Fruit fly (Drosophila melanogaster) whole organism, prepupa: ENCODE data around the gene tbc.

ENCODE experiments used
- Blimp-1 ChIP-seq: fragments of 200-800 bp; sonication (Bioruptor generic); optimal IDR thresholded peaks from 3 replicates; lab custom pipeline; 2017; ENCODE audit warnings: missing biosample characterization, missing genetic modification characterization, mild to moderate bottlenecking, moderate library complexity, missing genetic modification reagents
- CG10631 ChIP-seq: fragments of 200-800 bp; sonication (Bioruptor generic); optimal IDR thresholded peaks from 2 replicates; lab custom pipeline; 2016; ENCODE audit warnings: missing biosample characterization, missing genetic modification characterization
- CG10669 ChIP-seq: fragments of 200-800 bp; sonication (Bioruptor generic); optimal IDR thresholded peaks from 3 replicates; lab custom pipeline; 2018; ENCODE audit warnings: missing biosample characterization, mild to moderate bottlenecking, missing genetic modification characterization, moderate library complexity
- CG11294 ChIP-seq: fragments of 200-800 bp; sonication (Bioruptor generic); IDR thresholded peaks from 2 replicates; pipeline ENCODE4 v1.3.6; 2022; ENCODE audit warnings: missing biosample characterization, missing genetic modification characterization
- CG11762 ChIP-seq: fragments of 200-800 bp; sonication (Bioruptor generic); optimal IDR thresholded peaks from 3 replicates; lab custom pipeline; 2016; ENCODE audit warnings: missing biosample characterization, missing genetic modification characterization; ENCODE audit not compliant: insufficient read depth
- CG11902 ChIP-seq: fragments of 200-800 bp; sonication (Bioruptor generic); optimal IDR thresholded peaks from 3 replicates; lab custom pipeline; 2016; ENCODE audit warnings: missing biosample characterization, missing genetic modification characterization
- CG15336 ChIP-seq: fragments of 200-800 bp; sonication (Bioruptor generic); IDR thresholded peaks from 2 replicates; pipeline ENCODE4 v1.3.6; 2022; ENCODE audit warnings: missing biosample characterization, missing genetic modification characterization
- CG1621 ChIP-seq: fragments of 200-800 bp; sonication (Bioruptor generic); optimal IDR thresholded peaks from 3 replicates; lab custom pipeline; 2018; ENCODE audit warnings: missing biosample characterization, mild to moderate bottlenecking, missing genetic modification characterization
- CG3032 ChIP-seq: fragments of 200-800 bp; optimal IDR thresholded peaks from 2 replicates; lab custom pipeline; 2019; ENCODE audit warnings: missing biosample characterization, mild to moderate bottlenecking, missing genetic modification characterization, moderate library complexity
- CG31627 ChIP-seq: fragments of 200-800 bp; sonication (Bioruptor generic); optimal IDR thresholded peaks from 3 replicates; lab custom pipeline; 2016; ENCODE audit warnings: missing biosample characterization, missing genetic modification characterization
- CG32006 ChIP-seq: fragments of 200-800 bp; sonication (Bioruptor generic); optimal IDR thresholded peaks from 3 replicates; lab custom pipeline; 2017; ENCODE audit warnings: missing biosample characterization, mild to moderate bottlenecking, missing genetic modification characterization
- CG6276 ChIP-seq: fragments of 200-800 bp; sonication (Bioruptor generic); optimal IDR thresholded peaks from 2 replicates; lab custom pipeline; 2017; ENCODE audit warnings: missing biosample characterization, mild to moderate bottlenecking, missing genetic modification characterization
- CG6808 ChIP-seq: fragments of 200-800 bp; sonication (Bioruptor generic); optimal IDR thresholded peaks from 3 replicates; lab custom pipeline; 2017; ENCODE audit warnings: missing biosample characterization, missing genetic modification characterization, mild to moderate bottlenecking, moderate library complexity, missing genetic modification reagents
- CG7368 ChIP-seq: fragments of 200-800 bp; sonication (Bioruptor generic); optimal IDR thresholded peaks from 3 replicates; lab custom pipeline; 2016; ENCODE audit warnings: missing biosample characterization, missing genetic modification characterization
- CG8319 ChIP-seq: fragments of 200-800 bp; sonication (Bioruptor generic); optimal IDR thresholded peaks from 3 replicates; lab custom pipeline; 2016; ENCODE audit warnings: missing biosample characterization, missing genetic modification characterization
- CG8632 ChIP-seq: fragments of 200-800 bp; sonication (Bioruptor generic); optimal IDR thresholded peaks from 3 replicates; lab custom pipeline; 2016; ENCODE audit warnings: missing biosample characterization, missing genetic modification characterization
- CG9139 ChIP-seq: fragments of 200-800 bp; sonication (Bioruptor generic); optimal IDR thresholded peaks from 3 replicates; lab custom pipeline; 2017; ENCODE audit warnings: missing biosample characterization, mild to moderate bottlenecking, missing genetic modification characterization
- Eip75B ChIP-seq: fragments of 200-800 bp; sonication (Bioruptor generic); optimal IDR thresholded peaks from 3 replicates; lab custom pipeline; 2016; ENCODE audit warnings: missing biosample characterization, missing genetic modification characterization
- Eip78C ChIP-seq: fragments of 200-800 bp; sonication (Bioruptor generic); peaks from one replicate; lab custom pipeline; 2016; ENCODE audit warnings: missing biosample characterization, missing genetic modification characterization
- Ets96B ChIP-seq: fragments of 200-800 bp; optimal IDR thresholded peaks from 2 replicates; lab custom pipeline; 2019; ENCODE audit warnings: missing biosample characterization, mild to moderate bottlenecking, missing genetic modification characterization, moderate library complexity
- Gug ChIP-seq: fragments of 200-800 bp; sonication (Bioruptor generic); IDR thresholded peaks from 2 replicates; pipeline ENCODE4 v1.3.6; 2022; ENCODE audit warnings: missing biosample characterization, missing genetic modification characterization
- Hr38 ChIP-seq: sonication (Bioruptor generic); optimal IDR thresholded peaks from 2 replicates; lab custom pipeline; 2016; ENCODE audit warnings: missing biosample characterization, missing genetic modification characterization
- Hr39 ChIP-seq: fragments of 200-800 bp; sonication (Bioruptor generic); optimal IDR thresholded peaks from 2 replicates; lab custom pipeline; 2016; ENCODE audit warnings: missing biosample characterization, missing genetic modification characterization
- Hr4 ChIP-seq: fragments of 200-800 bp; sonication (Bioruptor generic); optimal IDR thresholded peaks from 3 replicates; lab custom pipeline; 2016; ENCODE audit warnings: missing biosample characterization, missing genetic modification characterization
- Lpt ChIP-seq: fragments of 200-800 bp; sonication (Bioruptor generic); optimal IDR thresholded peaks from 3 replicates; lab custom pipeline; 2016; ENCODE audit warnings: missing biosample characterization, missing genetic modification characterization
- Met ChIP-seq: fragments of 200-800 bp; sonication (Bioruptor generic); optimal IDR thresholded peaks from 3 replicates; lab custom pipeline; 2016; ENCODE audit warnings: missing biosample characterization, missing genetic modification characterization
- OdsH ChIP-seq: fragments of 200-800 bp; sonication (Bioruptor generic); optimal IDR thresholded peaks from 3 replicates; lab custom pipeline; 2016; ENCODE audit warnings: missing biosample characterization, missing genetic modification characterization
- Sox102F ChIP-seq: fragments of 200-800 bp; sonication (Bioruptor generic); optimal IDR thresholded peaks from 2 replicates; lab custom pipeline; 2016; ENCODE audit warnings: missing biosample characterization, mild to moderate bottlenecking, missing genetic modification characterization
- Sox14 ChIP-seq: fragments of 200-800 bp; sonication (Bioruptor generic); optimal IDR thresholded peaks from 3 replicates; lab custom pipeline; 2016; ENCODE audit warnings: missing biosample characterization, missing genetic modification characterization
- acj6 ChIP-seq: fragments of 200-800 bp; sonication (Bioruptor generic); optimal IDR thresholded peaks from 3 replicates; lab custom pipeline; 2016; ENCODE audit warnings: missing biosample characterization, missing genetic modification characterization
- dsx ChIP-seq: fragments of 200-800 bp; optimal IDR thresholded peaks from 3 replicates; lab custom pipeline; 2019; ENCODE audit warnings: missing biosample characterization, mild to moderate bottlenecking, missing genetic modification characterization, moderate library complexity; ENCODE audit not compliant: poor library complexity, severe bottlenecking
- fd59A ChIP-seq: fragments of 200-800 bp; sonication (Bioruptor generic); optimal IDR thresholded peaks from 2 replicates; lab custom pipeline; 2017; ENCODE audit warnings: missing biosample characterization, mild to moderate bottlenecking, missing genetic modification characterization, missing genetic modification reagents
- fkh ChIP-seq: fragments of 200-800 bp; sonication (Bioruptor generic); optimal IDR thresholded peaks from 3 replicates; lab custom pipeline; 2017; ENCODE audit warnings: missing biosample characterization, mild to moderate bottlenecking, missing genetic modification characterization, moderate library complexity
- lz ChIP-seq: fragments of 200-800 bp; sonication (Bioruptor generic); optimal IDR thresholded peaks from 3 replicates; lab custom pipeline; 2016; ENCODE audit warnings: missing biosample characterization, missing genetic modification characterization
- net ChIP-seq: fragments of 200-800 bp; sonication (Bioruptor generic); optimal IDR thresholded peaks from 3 replicates; lab custom pipeline; 2016; ENCODE audit warnings: missing biosample characterization, missing genetic modification characterization
- spab ChIP-seq: fragments of 200-800 bp; sonication (Bioruptor generic); optimal IDR thresholded peaks from 2 replicates; lab custom pipeline; 2017; ENCODE audit warnings: missing biosample characterization, mild to moderate bottlenecking, missing genetic modification characterization, missing genetic modification reagents
- ss ChIP-seq, 2 experiments: fragments of 200-800 bp; sonication (Bioruptor generic); optimal IDR thresholded peaks; 2 replicates in 1 of 2; 3 replicates in 1 of 2; lab custom pipeline; 2017 to 2018; ENCODE audit warnings: mild to moderate bottlenecking in 2 of 2, missing biosample characterization in 2 of 2, missing genetic modification characterization in 2 of 2, moderate library complexity in 1 of 2
- vri ChIP-seq: fragments of 200-800 bp; sonication (Bioruptor generic); optimal IDR thresholded peaks from 3 replicates; lab custom pipeline; 2016; ENCODE audit warnings: missing biosample characterization, mild to moderate bottlenecking, missing genetic modification characterization

tbc gene

dm6 chrX:20501040-20501609, 52.0 kb downstream of the tbc start (continued):
- peak; percentile 52 for TF ChIP-seq CG8319
- TF ChIP-seq lz, result peak; percentile 98
- peak; percentile 67 for TF ChIP-seq CG7368 (GFP tag; lab: Kevin White, UChicago)
- peak; percentile 92 to 96 for TF ChIP-seq ss (GFP tag; optimal IDR thresholded peaks at IDR 0.05; lab: Kevin White, UChicago)
- TF ChIP-seq CG10631 (GFP tag; lab: Kevin White, UChicago), result peak; percentile 94
- TF ChIP-seq Hr38 (GFP tag; lab: Kevin White, UChicago), result peak; percentile 28
- peak; percentile 66 for TF ChIP-seq Blimp-1 (GFP tag; lab: Kevin White, UChicago)
- peak; percentile 96 for TF ChIP-seq fd59A (GFP tag; lab: Kevin White, UChicago)
- TF ChIP-seq net (GFP tag; lab: Kevin White, UChicago), result peak; percentile 91
- TF ChIP-seq CG10669 (GFP tag; lab: Kevin White, UChicago), result peak; percentile 86
- TF ChIP-seq Hr4 (GFP tag; lab: Kevin White, UChicago), result peak; percentile 78
- TF ChIP-seq CG6808 (GFP tag; lab: Kevin White, UChicago), result peak; percentile 84
- TF ChIP-seq Hr39 (GFP tag; lab: Kevin White, UChicago), result peak; percentile 97
- TF ChIP-seq Sox102F, result peak; percentile 96
- peak; percentile 95 for TF ChIP-seq CG8632
- peak; percentile 94 for TF ChIP-seq vri (GFP tag; lab: Kevin White, UChicago)

dm6 chrX:20501640-20502039, 52.5 kb downstream of the tbc start:
- no peak for TF ChIP-seq Blimp-1 (GFP tag; lab: Kevin White, UChicago)
- no peak for TF ChIP-seq CG31627 (GFP tag; lab: Kevin White, UChicago)
- TF ChIP-seq OdsH (GFP tag; lab: Kevin White, UChicago), result peak; percentile 23
- TF ChIP-seq CG11294, result no peak
- TF ChIP-seq CG11902 (GFP tag; lab: Kevin White, UChicago), result no peak
- TF ChIP-seq CG10631 (GFP tag; lab: Kevin White, UChicago), result peak; percentile 12
- no peak for TF ChIP-seq dsx (GFP tag; lab: Kevin White, UChicago)
- TF ChIP-seq Ets96B, result no peak
- TF ChIP-seq CG9139 (GFP tag; lab: Kevin White, UChicago), result no peak
- TF ChIP-seq CG11762, result peak; percentile 10
- TF ChIP-seq CG8319, result no peak
- TF ChIP-seq CG3032 (tag; lab: Kevin White, UChicago), result peak; percentile 6
- no peak for TF ChIP-seq Gug
- no peak for TF ChIP-seq spab (GFP tag; lab: Kevin White, UChicago)
- no peak for TF ChIP-seq CG6276 (GFP tag; lab: Kevin White, UChicago)
- no peak for TF ChIP-seq CG15336
- no peak for TF ChIP-seq Eip75B (GFP tag; lab: Kevin White, UChicago)
- TF ChIP-seq fd59A (GFP tag; lab: Kevin White, UChicago), result no peak
- no peak for TF ChIP-seq net (GFP tag; lab: Kevin White, UChicago)
- TF ChIP-seq Met (GFP tag; lab: Kevin White, UChicago), result no peak
- peak; percentile 15 for TF ChIP-seq CG32006 (GFP tag; lab: Kevin White, UChicago)
- TF ChIP-seq CG6808 (GFP tag; lab: Kevin White, UChicago), result peak; percentile 7
- TF ChIP-seq acj6, result peak; percentile 19
- TF ChIP-seq Sox14, result no peak
- TF ChIP-seq CG1621 (tag; lab: Kevin White, UChicago), result no peak
- no peak for TF ChIP-seq lz
- no peak for TF ChIP-seq CG8632
- TF ChIP-seq Eip78C (GFP tag; lab: Kevin White, UChicago), result peak; percentile 55
- TF ChIP-seq CG10669 (GFP tag; lab: Kevin White, UChicago), result peak; percentile 7
- TF ChIP-seq fkh (GFP tag; lab: Kevin White, UChicago), result no peak
- no peak for TF ChIP-seq Lpt (GFP tag; lab: Kevin White, UChicago)
